Worm (Caenorhabditis elegans): Measurements from ENCODE around the gene C31E10.5.

Gene C31E10.5

ce11 chrX:13945524-13945923, 50.1 kb downstream of the C31E10.5 start (continued):
- TF ChIP-seq snpc-4 (tag; optimal IDR thresholded peaks at IDR 0.05) = peak; percentile 84
- TF ChIP-seq tbx-2 (tag; optimal IDR thresholded peaks at IDR 0.05) = peak; percentile 50
- TF ChIP-seq pqm-1 (tag; optimal IDR thresholded peaks at IDR 0.05) = no peak
- TF ChIP-seq eor-1 (tag; optimal IDR thresholded peaks at IDR 0.05) = no peak
- no peak for TF ChIP-seq fos-1 (tag; optimal IDR thresholded peaks at IDR 0.05)
- no peak for TF ChIP-seq ama-1 (optimal IDR thresholded peaks at IDR 0.05)
- TF ChIP-seq zag-1 (tag; optimal IDR thresholded peaks at IDR 0.05) = no peak
- TF ChIP-seq R02D3.7 (tag; optimal IDR thresholded peaks at IDR 0.05) = peak; percentile 21
- no peak for TF ChIP-seq egl-27 (tag; optimal IDR thresholded peaks at IDR 0.05)
- TF ChIP-seq nfya-1 (tag; optimal IDR thresholded peaks at IDR 0.05; ENCODE audit: insufficient read depth) = peak; percentile 83
- TF ChIP-seq mdl-1 (tag; optimal IDR thresholded peaks at IDR 0.05) = peak; percentile 36
- TF ChIP-seq nhr-11 (tag; optimal IDR thresholded peaks at IDR 0.05) = no peak
- no peak for TF ChIP-seq nhr-28 (tag; optimal IDR thresholded peaks at IDR 0.05)
- peak; percentile 94 for TF ChIP-seq lin-39 (tag; optimal IDR thresholded peaks at IDR 0.05)
- TF ChIP-seq fkh-10 (GFP tag; optimal IDR thresholded peaks at IDR 0.05) = peak; percentile 58
- no peak for TF ChIP-seq ceh-28 (tag; optimal IDR thresholded peaks at IDR 0.05)
- TF ChIP-seq daf-12 (tag; optimal IDR thresholded peaks at IDR 0.05) = no peak
- TF ChIP-seq aly-2 (tag; optimal IDR thresholded peaks at IDR 0.05) = no peak

- no peak for TF ChIP-seq egl-5 (tag; optimal IDR thresholded peaks at IDR 0.05)
- TF ChIP-seq unc-62 (GFP tag; optimal IDR thresholded peaks at IDR 0.05) = no peak
- no peak for TF ChIP-seq nhr-67 (tag; optimal IDR thresholded peaks at IDR 0.05)
- no peak for TF ChIP-seq lsy-12 (tag; optimal IDR thresholded peaks at IDR 0.05)
- TF ChIP-seq mml-1 (tag; optimal IDR thresholded peaks at IDR 0.05) = no peak
- TF ChIP-seq ztf-11 (tag; optimal IDR thresholded peaks at IDR 0.05) = no peak
- no peak for TF ChIP-seq nhr-25 (tag; optimal IDR thresholded peaks at IDR 0.05)
- no peak for TF ChIP-seq ama-1 (optimal IDR thresholded peaks at IDR 0.05)
- TF ChIP-seq eor-1 (tag; optimal IDR thresholded peaks at IDR 0.05) = no peak
- TF ChIP-seq elt-1 (tag; optimal IDR thresholded peaks at IDR 0.05) = no peak
- no peak for TF ChIP-seq fkh-2 (tag; optimal IDR thresholded peaks at IDR 0.05)
- no peak for TF ChIP-seq egl-27 (tag; optimal IDR thresholded peaks at IDR 0.05)
- TF ChIP-seq zag-1 (tag; optimal IDR thresholded peaks at IDR 0.05) = no peak
Measured at ce11 chrX:13945090-13945489, 50.5 kb downstream of the C31E10.5 start.

ce11 chrX:13944184-13944583, 51.5 kb downstream of the C31E10.5 start:
- no peak for TF ChIP-seq skn-1 (tag; optimal IDR thresholded peaks at IDR 0.05)

ce11 chrX:13941865-13942264, 53.8 kb downstream of the C31E10.5 start:
- TF ChIP-seq ztf-4 (tag; optimal IDR thresholded peaks at IDR 0.05) = no peak
- TF ChIP-seq fkh-10 (GFP tag; optimal IDR thresholded peaks at IDR 0.05) = no peak
- TF ChIP-seq elt-1 (tag; optimal IDR thresholded peaks at IDR 0.05) = no peak
- TF ChIP-seq nhr-43 (tag; optimal IDR thresholded peaks at IDR 0.05; ENCODE audit: poor library complexity, severe bottlenecking) = no peak
- TF ChIP-seq nhr-67 (tag; optimal IDR thresholded peaks at IDR 0.05) = no peak
- no peak for TF ChIP-seq nfya-1 (tag; optimal IDR thresholded peaks at IDR 0.05; ENCODE audit: insufficient read depth)
- no peak for TF ChIP-seq ZK546.5 (tag; optimal IDR thresholded peaks at IDR 0.05)
- no peak for TF ChIP-seq lin-15B (tag; optimal IDR thresholded peaks at IDR 0.05)
- no peak for TF ChIP-seq nhr-77 (tag; optimal IDR thresholded peaks at IDR 0.05)
- no peak for TF ChIP-seq nhr-23 (tag; optimal IDR thresholded peaks at IDR 0.05)
- TF ChIP-seq skn-1 (tag; optimal IDR thresholded peaks at IDR 0.05) = no peak
- TF ChIP-seq zag-1 (tag; optimal IDR thresholded peaks at IDR 0.05) = no peak
- no peak for TF ChIP-seq tbx-2 (tag; optimal IDR thresholded peaks at IDR 0.05)
- no peak for TF ChIP-seq nhr-76 (tag; optimal IDR thresholded peaks at IDR 0.05)
- TF ChIP-seq pqm-1 (tag; optimal IDR thresholded peaks at IDR 0.05) = no peak
- no peak for TF ChIP-seq lin-39 (tag; optimal IDR thresholded peaks at IDR 0.05)
- TF ChIP-seq ceh-16 (tag; optimal IDR thresholded peaks at IDR 0.05) = no peak

Data from whole organism, L3 larva.